Fruit fly (Drosophila melanogaster) whole organism, embryonic: Measurements from ENCODE around the gene CG6230.
A peak's percentile ranks its signal among the peaks of the same experiment; 100 is the strongest.

Experiments
- ATbp ChIP-seq: fragments of 200-800 bp; sonication (Bioruptor generic); optimal IDR thresholded peaks from 2 replicates; lab custom pipeline; 2017; ENCODE audit warnings: missing biosample characterization, mild to moderate bottlenecking, missing genetic modification characterization, missing genetic modification reagents
- Aef1 ChIP-seq: fragments of 200-800 bp; sonication (Bioruptor generic); IDR thresholded peaks from 3 replicates; pipeline ENCODE4 v1.3.6; 2022; ENCODE audit warnings: missing biosample characterization, missing genetic modification characterization
- CG11085 ChIP-seq: fragments of 200-800 bp; sonication (Bioruptor generic); IDR thresholded peaks from 2 replicates; pipeline ENCODE4 v1.3.6; 2022; ENCODE audit warnings: missing biosample characterization, missing genetic modification characterization
- CG11093 ChIP-seq: fragments of 200-800 bp; sonication (Bioruptor generic); IDR thresholded peaks from 3 replicates; pipeline ENCODE4 v1.3.6; 2022; ENCODE audit warnings: missing biosample characterization, missing genetic modification characterization
- CG11398 ChIP-seq: fragments of 200-800 bp; sonication (Bioruptor generic); optimal IDR thresholded peaks from 2 replicates; lab custom pipeline; 2016; ENCODE audit warnings: missing biosample characterization, missing genetic modification characterization
- CG11695 ChIP-seq: fragments of 200-800 bp; sonication (Bioruptor generic); IDR thresholded peaks from 3 replicates; pipeline ENCODE4 v1.3.6; 2022; ENCODE audit warnings: missing biosample characterization, missing genetic modification characterization
- CG12236 ChIP-seq: fragments of 200-800 bp; sonication (Bioruptor generic); optimal IDR thresholded peaks from 2 replicates; lab custom pipeline; 2016; ENCODE audit warnings: missing biosample characterization, missing genetic modification characterization
- CG14441 ChIP-seq: fragments of 200-800 bp; sonication (Bioruptor generic); IDR thresholded peaks from 2 replicates; pipeline ENCODE4 v1.3.6; 2022; ENCODE audit warnings: missing biosample characterization, missing genetic modification characterization
- CG14667 ChIP-seq: fragments of 200-800 bp; sonication (Bioruptor generic); IDR thresholded peaks from 2 replicates; pipeline ENCODE4 v1.3.6; 2022; ENCODE audit warnings: missing biosample characterization, missing genetic modification characterization
- CG17359 ChIP-seq: fragments of 200-800 bp; sonication (Bioruptor generic); optimal IDR thresholded peaks from 3 replicates; lab custom pipeline; 2018; ENCODE audit warnings: missing biosample characterization, mild to moderate bottlenecking, missing genetic modification characterization, moderate library complexity
- CG31441 ChIP-seq: fragments of 200-800 bp; sonication (Bioruptor generic); IDR thresholded peaks from 2 replicates; pipeline ENCODE4 v1.3.6; 2022; ENCODE audit warnings: missing biosample characterization, missing genetic modification characterization
- CG4404 ChIP-seq: fragments of 200-800 bp; sonication (Bioruptor generic); IDR thresholded peaks from 2 replicates; pipeline ENCODE4 v1.3.6; 2022; ENCODE audit warnings: missing biosample characterization, missing genetic modification characterization
- CG4617 ChIP-seq: fragments of 200-800 bp; sonication (Bioruptor generic); optimal IDR thresholded peaks from 3 replicates; lab custom pipeline; 2016; ENCODE audit warnings: missing biosample characterization, missing genetic modification characterization, borderline replicate concordance
- CG4730 ChIP-seq: fragments of 200-800 bp; sonication (Bioruptor generic); IDR thresholded peaks from 2 replicates; pipeline ENCODE4 v1.3.6; 2022; ENCODE audit warnings: missing biosample characterization, missing genetic modification characterization
- CG5245 ChIP-seq: fragments of 200-800 bp; sonication (Bioruptor generic); optimal IDR thresholded peaks from 3 replicates; lab custom pipeline; 2016; ENCODE audit warnings: missing biosample characterization, missing genetic modification characterization
- CoRest ChIP-seq: fragments of 200-800 bp; sonication (Bioruptor generic); optimal IDR thresholded peaks from 3 replicates; lab custom pipeline; 2018; ENCODE audit warnings: missing biosample characterization, mild to moderate bottlenecking, missing genetic modification characterization, moderate library complexity
- GATAe ChIP-seq: fragments of 200-800 bp; sonication (Bioruptor generic); conservative IDR thresholded peaks from 2 replicates; pipeline ENCODE4 v1.3.6; 2022; ENCODE audit warnings: missing biosample characterization, missing genetic modification characterization
- Gsc ChIP-seq: fragments of 200-800 bp; sonication (Bioruptor generic); IDR thresholded peaks from 2 replicates; pipeline ENCODE4 v1.3.6; 2022; ENCODE audit warnings: missing biosample characterization, missing genetic modification characterization
- Hmr ChIP-seq: fragments of 200-800 bp; sonication (Bioruptor generic); optimal IDR thresholded peaks from 3 replicates; lab custom pipeline; 2017; ENCODE audit warnings: mild to moderate bottlenecking, missing biosample characterization, missing genetic modification reagents, missing genetic modification characterization
- Hmx ChIP-seq: fragments of 200-800 bp; sonication (Bioruptor generic); optimal IDR thresholded peaks from 2 replicates; lab custom pipeline; 2016; ENCODE audit warnings: missing biosample characterization, missing genetic modification characterization
- Jarid2 ChIP-seq: fragments of 200-800 bp; sonication (Bioruptor generic); optimal IDR thresholded peaks from 3 replicates; lab custom pipeline; 2017; ENCODE audit warnings: mild to moderate bottlenecking, missing biosample characterization, missing genetic modification reagents, missing genetic modification characterization
- Nf-YA ChIP-seq: fragments of 200-800 bp; sonication (Bioruptor generic); IDR thresholded peaks from 2 replicates; pipeline ENCODE4 v1.3.6; 2022; ENCODE audit warnings: missing biosample characterization, missing genetic modification characterization
- Oaz ChIP-seq: fragments of 200-800 bp; sonication (Bioruptor generic); IDR thresholded peaks from 2 replicates; pipeline ENCODE4 v1.3.6; 2022; ENCODE audit warnings: missing biosample characterization, missing genetic modification characterization
- PHDP ChIP-seq: fragments of 200-800 bp; sonication (Bioruptor generic); optimal IDR thresholded peaks from 3 replicates; lab custom pipeline; 2018; ENCODE audit warnings: missing biosample characterization, mild to moderate bottlenecking, missing genetic modification characterization, moderate library complexity
- Pdp1 ChIP-seq, 2 experiments: fragments of 200-800 bp; sonication (Bioruptor generic); optimal IDR thresholded peaks; 3 replicates each; lab custom pipeline; 2016; ENCODE audit warnings: missing biosample characterization in 2 of 2, missing genetic modification characterization in 2 of 2, mild to moderate bottlenecking in 1 of 2, moderate library complexity in 1 of 2
- Ptx1 ChIP-seq: fragments of 200-800 bp; sonication (Bioruptor generic); IDR thresholded peaks from 2 replicates; pipeline ENCODE4 v1.3.6; 2022; ENCODE audit warnings: missing biosample characterization, missing genetic modification characterization
- Sin3A ChIP-seq: fragments of >200 bp; optimal IDR thresholded peaks from 2 replicates; lab custom pipeline; 2018
- Sox102F ChIP-seq: fragments of 200-800 bp; sonication (Bioruptor generic); optimal IDR thresholded peaks from 2 replicates; lab custom pipeline; 2018; ENCODE audit warnings: missing biosample characterization, mild to moderate bottlenecking, missing genetic modification characterization, moderate library complexity
- Spps ChIP-seq: fragments of 200-800 bp; sonication (Bioruptor generic); optimal IDR thresholded peaks from 2 replicates; lab custom pipeline; 2018; ENCODE audit warnings: missing biosample characterization, mild to moderate bottlenecking, missing genetic modification characterization
- YL-1 ChIP-seq: fragments of 200-800 bp; sonication (Bioruptor generic); optimal IDR thresholded peaks from 3 replicates; lab custom pipeline; 2017; ENCODE audit warnings: missing biosample characterization, mild to moderate bottlenecking, missing genetic modification characterization
- ash1 ChIP-seq: fragments of 200-800 bp; sonication (Bioruptor generic); optimal IDR thresholded peaks from 2 replicates; lab custom pipeline; 2018; ENCODE audit warnings: missing biosample characterization, mild to moderate bottlenecking, missing genetic modification characterization
- btn ChIP-seq: fragments of 200-800 bp; sonication (Bioruptor generic); optimal IDR thresholded peaks from 2 replicates; lab custom pipeline; 2016; ENCODE audit warnings: missing biosample characterization, missing genetic modification characterization
- crp ChIP-seq, 2 experiments: fragments of 200-800 bp; sonication (Bioruptor generic); optimal IDR thresholded peaks; 2 replicates in 1 of 2; 3 replicates in 1 of 2; lab custom pipeline; 2017; ENCODE audit warnings: missing biosample characterization in 2 of 2, missing genetic modification characterization in 2 of 2, mild to moderate bottlenecking in 1 of 2, moderate library complexity in 1 of 2
- cwo ChIP-seq: fragments of 200-800 bp; sonication (Bioruptor generic); optimal IDR thresholded peaks from 3 replicates; lab custom pipeline; 2017; ENCODE audit warnings: missing biosample characterization, missing genetic modification characterization, mild to moderate bottlenecking, moderate library complexity, missing genetic modification reagents
- da ChIP-seq: fragments of 200-800 bp; sonication (Bioruptor generic); optimal IDR thresholded peaks from 2 replicates; lab custom pipeline; 2016; ENCODE audit warnings: missing biosample characterization, missing genetic modification characterization
- fru ChIP-seq: fragments of >200 bp; optimal IDR thresholded peaks from 2 replicates; lab custom pipeline; 2017
- gcm2 ChIP-seq: fragments of 200-800 bp; sonication (Bioruptor generic); optimal IDR thresholded peaks from 2 replicates; lab custom pipeline; 2016; ENCODE audit warnings: missing biosample characterization, missing genetic modification characterization
- gfzf ChIP-seq: fragments of 200-800 bp; sonication (Bioruptor generic); optimal IDR thresholded peaks from 2 replicates; lab custom pipeline; 2016; ENCODE audit warnings: missing biosample characterization, mild to moderate bottlenecking, missing genetic modification characterization, moderate library complexity
- grn ChIP-seq: fragments of 200-800 bp; sonication (Bioruptor generic); optimal IDR thresholded peaks from 3 replicates; lab custom pipeline; 2017; ENCODE audit warnings: missing biosample characterization, missing genetic modification characterization
- ham ChIP-seq: fragments of 200-800 bp; sonication (Bioruptor generic); IDR thresholded peaks from 2 replicates; pipeline ENCODE4 v1.3.6; 2022; ENCODE audit warnings: missing biosample characterization, missing genetic modification characterization
- lab ChIP-seq: fragments of 200-800 bp; sonication (Bioruptor generic); optimal IDR thresholded peaks from 3 replicates; lab custom pipeline; 2017; ENCODE audit warnings: missing biosample characterization, missing genetic modification characterization, mild to moderate bottlenecking, moderate library complexity, missing genetic modification reagents
- nmo ChIP-seq: fragments of 200-800 bp; sonication (Bioruptor generic); optimal IDR thresholded peaks from 2 replicates; lab custom pipeline; 2018; ENCODE audit warnings: missing biosample characterization, mild to moderate bottlenecking, missing genetic modification characterization, moderate library complexity
- pita ChIP-seq: fragments of 200-800 bp; sonication (Bioruptor generic); optimal IDR thresholded peaks from 2 replicates; lab custom pipeline; 2017; ENCODE audit warnings: missing biosample characterization, mild to moderate bottlenecking, missing genetic modification characterization
- pnt ChIP-seq: fragments of 200-800 bp; sonication (Bioruptor generic); optimal IDR thresholded peaks from 3 replicates; lab custom pipeline; 2016; ENCODE audit warnings: missing biosample characterization, missing genetic modification characterization
- pum ChIP-seq: fragments of 200-800 bp; sonication (Bioruptor generic); optimal IDR thresholded peaks from 2 replicates; lab custom pipeline; 2016; ENCODE audit warnings: missing biosample characterization, missing genetic modification characterization
- pzg ChIP-seq: fragments of 200-800 bp; sonication (Bioruptor generic); optimal IDR thresholded peaks from 3 replicates; lab custom pipeline; 2018; ENCODE audit warnings: missing biosample characterization, mild to moderate bottlenecking, missing genetic modification characterization, moderate library complexity
- sob ChIP-seq: fragments of 200-800 bp; sonication (Bioruptor generic); IDR thresholded peaks from 2 replicates; pipeline ENCODE4 v1.3.6; 2022; ENCODE audit warnings: missing biosample characterization, missing genetic modification characterization
- ssp ChIP-seq: fragments of 200-800 bp; sonication (Bioruptor generic); IDR thresholded peaks from 2 replicates; pipeline ENCODE4 v1.3.6; 2022; ENCODE audit warnings: missing biosample characterization, missing genetic modification characterization
- tap ChIP-seq: fragments of 200-800 bp; optimal IDR thresholded peaks from 3 replicates; lab custom pipeline; 2019; ENCODE audit warnings: missing biosample characterization, mild to moderate bottlenecking, missing genetic modification characterization, moderate library complexity
- tup ChIP-seq: fragments of 200-800 bp; sonication (Bioruptor generic); optimal IDR thresholded peaks from 2 replicates; lab custom pipeline; 2016; ENCODE audit warnings: missing biosample characterization, mild to moderate bottlenecking, missing genetic modification characterization, moderate library complexity
- tx ChIP-seq: fragments of 200-800 bp; sonication (Bioruptor generic); optimal IDR thresholded peaks from 2 replicates; lab custom pipeline; 2016; ENCODE audit warnings: missing biosample characterization, missing genetic modification characterization

The CG6230 gene

DNA sequence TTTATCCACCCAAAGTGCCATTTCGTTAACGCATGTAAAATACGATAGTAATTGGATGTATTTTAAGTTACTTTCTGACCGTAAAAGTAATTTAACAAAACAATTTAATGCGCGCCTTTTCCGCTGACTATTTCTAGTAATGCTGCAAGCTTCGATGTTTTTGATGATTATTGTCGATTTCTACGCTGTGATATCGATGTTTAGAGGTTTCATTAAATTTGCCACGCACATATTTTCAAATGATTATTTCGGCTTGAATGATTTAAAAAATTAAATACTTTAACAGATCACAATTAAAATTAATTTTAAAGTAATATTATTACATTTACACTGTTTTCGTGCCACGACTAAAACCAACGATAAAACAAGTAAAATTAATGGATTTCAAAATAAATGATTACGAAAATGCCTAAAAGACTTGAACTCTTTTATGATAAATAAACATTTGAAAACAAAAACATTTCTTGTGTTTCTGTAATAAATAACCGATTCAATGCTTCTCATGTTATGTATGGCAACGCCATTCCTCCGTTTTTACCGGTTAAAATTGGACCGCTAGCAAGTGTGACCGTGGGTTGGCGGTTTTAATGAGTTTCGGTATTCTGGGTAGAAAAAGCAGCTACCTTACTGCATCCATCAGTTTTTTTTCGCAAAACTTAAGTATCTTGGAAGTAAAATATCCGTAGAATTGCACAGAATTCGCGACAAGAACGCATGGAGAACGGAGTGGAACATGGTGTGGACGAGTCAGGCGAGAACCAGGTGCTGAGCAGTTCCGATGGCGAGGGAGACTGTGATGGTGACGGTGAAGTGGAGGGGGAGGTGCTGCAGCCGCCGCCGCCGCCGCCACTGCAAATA lies 10.3 kb upstream of the CG6230 start, which contains the start of the genes RfC38 and CG4751 (continued):
- TF ChIP-seq Aef1 (GFP tag; lab: Robert Waterston, UW) (no peak), da (GFP tag; lab: Kevin White, UChicago) (no peak), PHDP (tag; lab: Kevin White, UChicago) (no peak), gfzf (GFP tag; lab: Kevin White, UChicago) (peak; percentile 89), ham (GFP tag; lab: Robert Waterston, UW) (no peak), Sin3A (lab: Kevin White, UChicago) (peak; percentile 37), Jarid2 (GFP tag; lab: Kevin White, UChicago) (peak; percentile 8), pnt (no peak), Sox102F (no peak), cwo (GFP tag; lab: Kevin White, UChicago) (no peak), CG4404 (GFP tag; lab: Robert Waterston, UW) (no peak), ATbp (GFP tag; lab: Kevin White, UChicago) (no peak), CG14667 (GFP tag; lab: Robert Waterston, UW) (no peak), Oaz (no peak), CG14441 (GFP tag; lab: Robert Waterston, UW) (no peak), tup (no peak), sob (GFP tag; lab: Robert Waterston, UW) (no peak), CG11695 (no peak), Hmr (GFP tag; lab: Kevin White, UChicago) (no peak), CG11085 (GFP tag; lab: Robert Waterston, UW) (no peak), Ptx1 (GFP tag; lab: Robert Waterston, UW) (no peak), btn (no peak), CG31441 (no peak), GATAe (GFP tag; lab: Robert Waterston, UW) (no peak), CG11398 (no peak), pita (GFP tag; lab: Kevin White, UChicago) (no peak), Hmx (no peak), CG4617 (GFP tag; lab: Kevin White, UChicago) (peak; percentile 94), pum (GFP tag; lab: Kevin White, UChicago) (no peak), lab (GFP tag; lab: Kevin White, UChicago) (no peak), fru (lab: Kevin White, UChicago) (no peak), CG4730 (GFP tag; lab: Robert Waterston, UW) (no peak), gcm2 (GFP tag; lab: Kevin White, UChicago) (no peak), CG5245 (GFP tag; lab: Kevin White, UChicago) (no peak), Spps (no peak), Gsc (GFP tag; lab: Robert Waterston, UW) (no peak), tap (no peak), nmo (GFP tag; lab: Kevin White, UChicago) (peak; percentile 39), CoRest (tag; lab: Kevin White, UChicago) (peak; percentile 55), Nf-YA (GFP tag; lab: Robert Waterston, UW) (no peak), ssp (GFP tag; lab: Robert Waterston, UW) (no peak), pzg (GFP tag; lab: Kevin White, UChicago) (peak; percentile 79), CG17359 (no peak), crp (GFP tag; optimal IDR thresholded peaks at IDR 0.05; lab: Kevin White, UChicago) (no peak), grn (GFP tag; lab: Kevin White, UChicago) (no peak), Pdp1 (GFP tag; optimal IDR thresholded peaks at IDR 0.05; lab: Kevin White, UChicago) (no peak), CG12236 (GFP tag; lab: Kevin White, UChicago) (no peak), ash1 (GFP tag; lab: Kevin White, UChicago) (no peak), YL-1 (peak; percentile 73), CG11093 (GFP tag; lab: Robert Waterston, UW) (no peak), tx (GFP tag; lab: Kevin White, UChicago) (no peak)
